Worm (Caenorhabditis elegans) whole organism, L3 larva: ENCODE measurements around the gene hlh-29.
"Not testable (repeated sequence)": the region's sequence is repeated elsewhere in the genome, so short reads cannot be mapped to it uniquely, and the experiment has no call there.

Experiments used
- ZK546.5 ChIP-seq: sonication (generic microtip); optimal IDR thresholded peaks from 2 replicates; lab custom pipeline; 2017; ENCODE audit warnings: missing biosample characterization, missing genetic modification characterization
- unc-39 ChIP-seq: sonication (generic microtip); optimal IDR thresholded peaks from 4 replicates; lab custom pipeline; 2017; ENCODE audit warnings: missing biosample characterization, missing genetic modification characterization
- ztf-4 ChIP-seq: fragments of 150-350 bp; optimal IDR thresholded peaks from 2 replicates; lab custom pipeline; 2014; ENCODE audit warnings: missing biosample characterization, missing genetic modification characterization

- not testable (repeated sequence) for TF ChIP-seq unc-39, ztf-4, ZK546.5 (tag; lab: Kevin White, UChicago)
Measured at ce11 chrX:17550755-17551154, 2.3 kb upstream of the hlh-29 start, which contains the start of gene hlh-28.
